Fruit fly (Drosophila melanogaster) whole organism, embryonic: ENCODE measurements around the gene CG17321.

Experiments used
- CG14860 ChIP-seq: fragments of 200-800 bp; sonication (Bioruptor generic); IDR thresholded peaks from 3 replicates; pipeline ENCODE4 v1.3.6; 2022; ENCODE audit warnings: missing biosample characterization, missing genetic modification characterization; ENCODE audit not compliant: partially characterized antibody
- CG17802 ChIP-seq: fragments of 200-800 bp; sonication (Bioruptor generic); optimal IDR thresholded peaks from 2 replicates; lab custom pipeline; 2018; ENCODE audit warnings: missing biosample characterization, mild to moderate bottlenecking, missing genetic modification characterization, moderate library complexity
- CG34224 ChIP-seq: fragments of 200-800 bp; sonication (Bioruptor generic); IDR thresholded peaks from 3 replicates; pipeline ENCODE4 v1.3.6; 2022; ENCODE audit warnings: missing biosample characterization, missing genetic modification characterization; ENCODE audit not compliant: partially characterized antibody
- CTCF ChIP-seq: fragments of 200-800 bp; sonication (Bioruptor generic); optimal IDR thresholded peaks from 2 replicates; lab custom pipeline; 2017; ENCODE audit warnings: missing biosample characterization, mild to moderate bottlenecking, missing genetic modification characterization, moderate library complexity
- Hr39 ChIP-seq: fragments of >200 bp; optimal IDR thresholded peaks from 2 replicates; lab custom pipeline; 2017
- Tbp ChIP-seq: fragments of >200 bp; optimal IDR thresholded peaks from 2 replicates; lab custom pipeline; 2018; ENCODE audit warnings: missing biosample characterization, missing genetic modification characterization
- aop ChIP-seq: fragments of 200-800 bp; sonication (Bioruptor generic); IDR thresholded peaks from 2 replicates; pipeline ENCODE4 v1.3.6; 2022; ENCODE audit warnings: missing biosample characterization, missing genetic modification characterization
- cg ChIP-seq: fragments of 200-800 bp; sonication (Bioruptor generic); optimal IDR thresholded peaks from 3 replicates; lab custom pipeline; 2019; ENCODE audit warnings: missing biosample characterization, mild to moderate bottlenecking, missing genetic modification characterization, moderate library complexity
- ftz-f1 ChIP-seq: fragments of 200-800 bp; sonication (Bioruptor generic); optimal IDR thresholded peaks from 2 replicates; lab custom pipeline; 2016; ENCODE audit warnings: missing biosample characterization, missing genetic modification characterization
- gem ChIP-seq: fragments of 200-800 bp; sonication (Bioruptor generic); optimal IDR thresholded peaks from 2 replicates; lab custom pipeline; 2019; ENCODE audit warnings: missing biosample characterization, mild to moderate bottlenecking, missing genetic modification characterization, moderate library complexity
- hbn ChIP-seq: fragments of 200-800 bp; sonication (Bioruptor generic); IDR thresholded peaks from 2 replicates; pipeline ENCODE4 v1.3.6; 2022; ENCODE audit warnings: missing biosample characterization, missing genetic modification characterization; ENCODE audit not compliant: partially characterized antibody
- lola ChIP-seq, 3 experiments: fragments of >200 bp in 2 of 3; fragments of 200-800 bp in 1 of 3; sonication (Bioruptor generic) in 1 of 3; optimal IDR thresholded peaks; 2 replicates each; lab custom pipeline; 2017 to 2019; ENCODE audit warnings: missing biosample characterization in 3 of 3, missing genetic modification characterization in 3 of 3, mild to moderate bottlenecking in 1 of 3, moderate library complexity in 1 of 3
- usp ChIP-seq: fragments of >200 bp; optimal IDR thresholded peaks from 2 replicates; lab custom pipeline; 2017; ENCODE audit warnings: missing biosample characterization, missing genetic modification characterization

- TF ChIP-seq lola (GFP tag; optimal IDR thresholded peaks at IDR 0.05; lab: Kevin White, UChicago), result no peak
- TF ChIP-seq usp (GFP tag; lab: Kevin White, UChicago), result no peak
- no peak for TF ChIP-seq ftz-f1 (GFP tag; lab: Kevin White, UChicago)
- no peak for TF ChIP-seq hbn (GFP tag; lab: Robert Waterston, UW)
- TF ChIP-seq Tbp (GFP tag; lab: Kevin White, UChicago), result no peak
- no peak for TF ChIP-seq CG14860
- TF ChIP-seq aop, result no peak
- TF ChIP-seq gem (tag; lab: Kevin White, UChicago), result no peak
- no peak for TF ChIP-seq CTCF (GFP tag; lab: Kevin White, UChicago)
- no peak for TF ChIP-seq CG17802 (tag; lab: Kevin White, UChicago)
- no peak for TF ChIP-seq CG34224 (GFP tag; lab: Robert Waterston, UW)
- no peak for TF ChIP-seq cg (GFP tag; lab: Kevin White, UChicago)
- no peak for TF ChIP-seq Hr39 (lab: Kevin White, UChicago)
These were observed 18.4 kb upstream of the CG17321 start, which contains the start of gene Ugt36E1 for dm6 chr2L:18826496-18827008.
